Worm (Caenorhabditis elegans) whole organism, late embryonic: ENCODE results near the gene nhr-178.

Source experiments
- C38D4.7 ChIP-seq: fragments of 200-800 bp; sonication (Bioruptor generic); optimal IDR thresholded peaks from 2 replicates; lab custom pipeline; 2018; ENCODE audit warnings: mild to moderate bottlenecking, missing genetic modification characterization, moderate library complexity, missing compliant biosample characterization
- hlh-8 ChIP-seq: sonication (generic microtip); optimal IDR thresholded peaks from 2 replicates; lab custom pipeline; 2016; ENCODE audit warnings: missing genotype, missing genetic modification characterization, missing compliant biosample characterization

- TF ChIP-seq hlh-8 (tag; lab: Kevin White, UChicago) (no peak), C38D4.7 (GFP tag; lab: Kevin White, UChicago) (no peak)
Measured at ce11 chrV:1651045-1651444, 43.3 kb upstream of the nhr-178 start, which contains the start of gene irld-44.
